Fruit fly (Drosophila melanogaster) whole organism, adult: ENCODE results near the gene CG12035.

ENCODE experiments used
- CG11617 ChIP-seq: fragments of 200-800 bp; sonication (Bioruptor generic); optimal IDR thresholded peaks from 2 replicates; lab custom pipeline; 2017; ENCODE audit warnings: mild to moderate bottlenecking, missing biosample characterization, missing genetic modification reagents, missing genetic modification characterization
- CG12768 ChIP-seq: fragments of 200-800 bp; sonication (Bioruptor generic); optimal IDR thresholded peaks from 2 replicates; lab custom pipeline; 2017; ENCODE audit warnings: missing biosample characterization, missing genetic modification characterization, mild to moderate bottlenecking, moderate library complexity, missing genetic modification reagents
- CG14711 ChIP-seq: fragments of 200-800 bp; sonication (Bioruptor generic); optimal IDR thresholded peaks from 2 replicates; lab custom pipeline; 2018; ENCODE audit warnings: missing biosample characterization, mild to moderate bottlenecking, missing genetic modification characterization, moderate library complexity
- CG1620 ChIP-seq: fragments of 200-800 bp; sonication (Bioruptor generic); optimal IDR thresholded peaks from 2 replicates; lab custom pipeline; 2016; ENCODE audit warnings: missing biosample characterization, missing genetic modification characterization
- CG33017 ChIP-seq: fragments of 200-800 bp; sonication (Bioruptor generic); optimal IDR thresholded peaks from 2 replicates; lab custom pipeline; 2018; ENCODE audit warnings: missing biosample characterization, mild to moderate bottlenecking, missing genetic modification characterization, moderate library complexity
- CG5204 ChIP-seq: fragments of 200-800 bp; sonication (Bioruptor generic); optimal IDR thresholded peaks from 2 replicates; lab custom pipeline; 2016; ENCODE audit warnings: missing biosample characterization, missing genetic modification characterization
- CG7045 ChIP-seq: fragments of 200-800 bp; sonication (Bioruptor generic); optimal IDR thresholded peaks from 2 replicates; lab custom pipeline; 2017; ENCODE audit warnings: missing biosample characterization, mild to moderate bottlenecking, missing genetic modification characterization
- CG7101 ChIP-seq: fragments of 200-800 bp; sonication (Bioruptor generic); optimal IDR thresholded peaks from 2 replicates; lab custom pipeline; 2018; ENCODE audit warnings: missing biosample characterization, mild to moderate bottlenecking, missing genetic modification characterization, moderate library complexity
- Clk ChIP-seq: fragments of 200-800 bp; sonication (Bioruptor generic); optimal IDR thresholded peaks from 2 replicates; lab custom pipeline; 2017; ENCODE audit warnings: missing biosample characterization, missing genetic modification characterization
- Crg-1 ChIP-seq: fragments of 200-800 bp; sonication (Bioruptor generic); optimal IDR thresholded peaks from 2 replicates; lab custom pipeline; 2016; ENCODE audit warnings: missing biosample characterization, missing genetic modification characterization
- Hr96 ChIP-seq: fragments of 200-800 bp; sonication (Bioruptor generic); optimal IDR thresholded peaks from 2 replicates; lab custom pipeline; 2016; ENCODE audit warnings: missing biosample characterization, missing genetic modification characterization
- Mnt ChIP-seq: fragments of 200-800 bp; sonication (Bioruptor generic); optimal IDR thresholded peaks from 2 replicates; lab custom pipeline; 2016; ENCODE audit warnings: missing biosample characterization, mild to moderate bottlenecking, missing genetic modification characterization
- bab1 ChIP-seq: fragments of 200-800 bp; sonication (Bioruptor generic); optimal IDR thresholded peaks from 3 replicates; lab custom pipeline; 2019; ENCODE audit warnings: missing biosample characterization, mild to moderate bottlenecking, missing genetic modification characterization, moderate library complexity
- cic ChIP-seq: fragments of 200-800 bp; sonication (Bioruptor generic); optimal IDR thresholded peaks from 2 replicates; lab custom pipeline; 2017; ENCODE audit warnings: missing biosample characterization, mild to moderate bottlenecking, missing genetic modification characterization, moderate library complexity
- cnc ChIP-seq, 2 experiments: fragments of >200 bp; optimal IDR thresholded peaks; 2 replicates each; lab custom pipeline; 2017
- kay ChIP-seq: fragments of 200-800 bp; sonication (Bioruptor generic); peaks from one replicate; lab custom pipeline; 2016; ENCODE audit warnings: missing biosample characterization, missing genetic modification characterization, borderline replicate concordance
- ovo ChIP-seq: fragments of 200-800 bp; sonication (Bioruptor generic); optimal IDR thresholded peaks from 2 replicates; lab custom pipeline; 2016; ENCODE audit warnings: missing biosample characterization, missing genetic modification characterization
- pad ChIP-seq: fragments of 200-800 bp; sonication (Bioruptor generic); optimal IDR thresholded peaks from 3 replicates; lab custom pipeline; 2017; ENCODE audit warnings: missing biosample characterization, missing genetic modification characterization, mild to moderate bottlenecking, moderate library complexity, missing genetic modification reagents
- tj ChIP-seq: fragments of 200-800 bp; sonication (Bioruptor generic); optimal IDR thresholded peaks from 3 replicates; lab custom pipeline; 2017; ENCODE audit warnings: missing biosample characterization, mild to moderate bottlenecking, missing genetic modification characterization, moderate library complexity
- toe ChIP-seq: fragments of 200-800 bp; sonication (Bioruptor generic); optimal IDR thresholded peaks from 2 replicates; lab custom pipeline; 2016; ENCODE audit warnings: missing biosample characterization, missing genetic modification characterization

CG12035 gene

dm6 chr3L:1739522-1740128 lies 15.4 kb downstream of the CG12035 start:
- TF ChIP-seq cic (GFP tag; lab: Kevin White, UChicago) (peak; percentile 47), CG7101 (tag; lab: Kevin White, UChicago) (no peak), Clk (GFP tag; lab: Kevin White, UChicago) (no peak), tj (GFP tag; lab: Kevin White, UChicago) (peak; percentile 90), kay (GFP tag; lab: Kevin White, UChicago) (no peak), pad (GFP tag; lab: Kevin White, UChicago) (no peak), CG11617 (GFP tag; lab: Kevin White, UChicago) (no peak), CG1620 (GFP tag; lab: Kevin White, UChicago) (no peak), Mnt (GFP tag; lab: Kevin White, UChicago) (no peak), Hr96 (GFP tag; lab: Kevin White, UChicago) (no peak), Crg-1 (no peak), cnc (optimal IDR thresholded peaks at IDR 0.05; lab: Kevin White, UChicago) (no peak), ovo (GFP tag; lab: Kevin White, UChicago) (no peak), toe (no peak), CG7045 (GFP tag; lab: Kevin White, UChicago) (no peak), bab1 (GFP tag; lab: Kevin White, UChicago) (no peak), CG14711 (tag; lab: Kevin White, UChicago) (no peak), CG12768 (peak; percentile 43), CG33017 (no peak), CG5204 (no peak)

DNA sequence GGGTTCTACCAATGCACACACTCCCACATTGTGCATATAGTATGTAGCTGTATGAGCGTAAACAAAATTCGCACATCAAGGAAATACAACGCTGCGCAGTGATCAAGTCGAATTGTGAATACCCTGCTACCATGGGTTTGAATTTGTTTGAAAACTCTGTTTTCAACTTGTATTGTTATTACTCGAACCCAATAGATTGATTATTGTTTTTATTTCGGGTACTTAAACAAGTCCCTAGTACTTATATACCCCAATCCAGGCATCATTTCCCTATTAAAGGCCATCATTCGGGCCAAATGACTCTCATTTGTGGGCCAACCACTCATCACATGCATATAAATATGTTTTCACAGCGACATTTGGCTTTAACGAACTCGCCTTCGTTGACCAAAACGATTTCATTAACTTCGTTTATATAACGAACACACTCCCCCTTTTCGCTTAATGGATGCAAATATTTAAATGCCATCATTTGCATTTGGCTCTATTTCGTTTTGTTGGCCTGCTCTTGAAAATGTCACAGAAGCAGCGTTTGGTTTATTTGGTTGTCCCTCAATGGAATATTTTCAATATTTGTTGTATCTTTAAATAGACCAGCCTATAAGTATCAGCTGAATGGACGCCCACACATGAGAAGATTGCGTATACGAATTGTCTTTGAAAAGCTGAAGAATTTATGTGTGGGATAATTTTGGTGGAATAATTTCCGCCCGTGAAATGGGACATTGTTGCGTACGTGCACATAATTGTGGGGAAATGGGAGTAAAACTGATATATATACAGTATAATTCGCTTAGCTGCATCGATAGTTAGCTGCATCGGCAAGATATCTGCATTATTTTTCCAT lies 16.2 kb downstream of the CG12035 start:
- peak; percentile 25 for TF ChIP-seq Crg-1
- no peak for TF ChIP-seq CG11617 (GFP tag; lab: Kevin White, UChicago)
- TF ChIP-seq CG12768, result no peak
- peak; percentile 33 for TF ChIP-seq tj (GFP tag; lab: Kevin White, UChicago)
- TF ChIP-seq cic (GFP tag; lab: Kevin White, UChicago), result no peak
- no peak for TF ChIP-seq Mnt (GFP tag; lab: Kevin White, UChicago)
- TF ChIP-seq Hr96 (GFP tag; lab: Kevin White, UChicago), result peak; percentile 7
- peak; percentile 44 for TF ChIP-seq CG33017
- peak; percentile 15 for TF ChIP-seq CG5204
- peak; percentile 16 for TF ChIP-seq bab1 (GFP tag; lab: Kevin White, UChicago)

DNA sequence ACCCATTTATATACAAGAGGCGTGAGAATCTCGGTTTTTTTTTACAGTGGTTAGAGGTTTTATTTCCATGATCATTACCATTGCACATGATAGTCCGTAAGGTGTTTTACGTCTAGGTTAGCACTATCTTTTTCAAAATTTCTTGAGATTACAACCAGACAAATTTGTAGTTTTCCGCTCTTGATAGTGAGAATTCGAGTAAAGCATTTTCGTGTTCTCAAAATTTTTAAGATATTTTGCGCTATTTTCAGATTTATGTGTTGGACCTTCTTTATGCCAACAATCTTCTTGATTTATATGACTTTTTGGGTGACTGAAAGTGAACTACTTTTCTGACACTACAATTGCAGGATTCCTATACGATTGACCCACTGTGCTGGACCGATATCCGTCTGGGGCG lies 16.9 kb downstream of the CG12035 start:
- TF ChIP-seq CG7045 (GFP tag; lab: Kevin White, UChicago) (no peak), CG5204 (peak; percentile 12), CG1620 (GFP tag; lab: Kevin White, UChicago) (no peak), toe (peak; percentile 8)

DNA sequence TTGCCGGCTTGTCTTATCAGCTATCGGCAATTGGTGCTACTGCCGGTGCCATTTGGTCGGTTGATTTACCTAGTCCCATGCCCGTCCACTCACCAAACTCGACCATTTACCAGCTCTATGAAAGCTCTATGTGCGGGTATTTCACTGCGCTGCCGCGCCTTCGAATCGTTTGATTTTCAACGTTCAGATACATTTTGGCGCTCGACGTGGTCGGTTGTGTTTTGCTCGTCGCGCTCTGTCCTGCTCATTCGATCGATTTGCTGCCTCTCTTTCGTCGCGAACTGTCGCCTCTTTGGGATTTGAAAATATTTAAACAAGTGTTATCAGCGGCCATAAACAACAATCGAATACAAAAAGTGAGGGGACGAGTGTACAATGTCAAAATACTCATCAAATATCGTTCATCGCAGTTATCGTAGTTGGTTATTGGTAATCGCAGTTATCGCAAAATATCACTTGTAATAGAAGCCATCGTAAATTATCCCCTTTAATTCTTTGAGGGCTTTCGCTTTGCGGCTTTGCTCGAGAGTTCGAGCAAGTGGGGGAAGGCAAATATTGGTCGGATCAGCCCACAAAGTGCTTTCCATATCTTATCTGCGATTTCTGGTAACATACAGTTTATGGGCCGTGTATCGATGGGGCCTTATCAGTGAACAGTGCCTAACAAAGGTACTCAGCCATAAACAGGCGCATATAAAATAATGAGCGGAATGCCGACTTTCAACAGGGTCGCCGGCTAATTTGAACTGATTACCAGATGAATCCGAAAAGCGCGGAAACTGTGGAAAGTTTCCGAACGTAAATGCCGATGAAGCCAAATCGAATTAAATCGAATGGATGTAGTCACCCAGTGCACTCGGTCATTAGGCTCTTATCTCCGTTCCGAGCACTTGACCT lies 17.7 kb downstream of the CG12035 start:
- TF ChIP-seq Hr96 (GFP tag; lab: Kevin White, UChicago) (no peak), cic (GFP tag; lab: Kevin White, UChicago) (peak; percentile 66), CG7101 (tag; lab: Kevin White, UChicago) (no peak), CG5204 (peak; percentile 2), Crg-1 (no peak), CG33017 (no peak), CG12768 (peak; percentile 27), pad (GFP tag; lab: Kevin White, UChicago) (peak; percentile 1), CG7045 (GFP tag; lab: Kevin White, UChicago) (no peak), kay (GFP tag; lab: Kevin White, UChicago) (no peak), ovo (GFP tag; lab: Kevin White, UChicago) (no peak), CG11617 (GFP tag; lab: Kevin White, UChicago) (no peak), toe (no peak), Mnt (GFP tag; lab: Kevin White, UChicago) (peak; percentile 23), CG14711 (tag; lab: Kevin White, UChicago) (no peak), cnc (optimal IDR thresholded peaks at IDR 0.05; lab: Kevin White, UChicago) (no peak), Clk (GFP tag; lab: Kevin White, UChicago) (no peak), bab1 (GFP tag; lab: Kevin White, UChicago) (no peak), CG1620 (GFP tag; lab: Kevin White, UChicago) (no peak), tj (GFP tag; lab: Kevin White, UChicago) (peak; percentile 12)

dm6 chr3L:1742552-1743097 lies 18.4 kb downstream of the CG12035 start:
- TF ChIP-seq cic (GFP tag; lab: Kevin White, UChicago), result peak; percentile 64
- TF ChIP-seq toe, result no peak
- TF ChIP-seq pad (GFP tag; lab: Kevin White, UChicago), result no peak
- TF ChIP-seq tj (GFP tag; lab: Kevin White, UChicago), result no peak
- TF ChIP-seq kay (GFP tag; lab: Kevin White, UChicago), result peak; percentile 50
- TF ChIP-seq Clk (GFP tag; lab: Kevin White, UChicago), result no peak
- TF ChIP-seq CG7045 (GFP tag; lab: Kevin White, UChicago), result peak; percentile 3
- TF ChIP-seq CG14711 (tag; lab: Kevin White, UChicago), result no peak
- TF ChIP-seq CG33017, result no peak
- TF ChIP-seq ovo (GFP tag; lab: Kevin White, UChicago), result no peak
- no peak for TF ChIP-seq CG12768
